Worm (Caenorhabditis elegans): ENCODE results near the gene T28C12.1.

DNA sequence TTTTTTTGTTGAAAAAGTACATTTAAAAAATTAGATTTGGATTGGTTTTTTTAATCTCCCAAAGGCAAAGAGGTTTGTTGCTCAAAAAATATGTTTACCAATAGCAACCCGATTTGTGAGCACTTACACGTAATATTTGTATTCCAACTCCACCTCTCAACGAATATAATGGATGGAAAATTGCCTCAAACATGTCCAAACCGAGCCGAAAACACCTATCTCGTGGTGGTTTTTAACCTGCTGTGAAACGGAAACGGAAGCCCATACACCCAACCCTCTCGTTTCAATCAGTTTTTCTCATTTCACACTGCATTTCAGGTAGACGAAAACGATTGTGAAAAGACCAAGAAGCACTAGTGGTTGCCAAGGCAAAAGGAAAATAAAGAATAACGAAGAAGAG is 15.1 kb upstream of the T28C12.1 start, which contains the start of gene cest-24:
- no peak for TF ChIP-seq ama-1 (optimal IDR thresholded peaks at IDR 0.05)
- TF ChIP-seq hnd-1 (tag; optimal IDR thresholded peaks at IDR 0.05), result no peak
